Fruit fly (Drosophila melanogaster): ENCODE measurements around the gene CG34428.

dm6 chr3L:13064935-13065334 is 3.4 kb downstream of the CG34428 start:
- no peak for TF ChIP-seq ewg (GFP tag; optimal IDR thresholded peaks at IDR 0.05)
- TF ChIP-seq HHEX (GFP tag; optimal IDR thresholded peaks at IDR 0.05) = no peak
- no peak for TF ChIP-seq CoRest (tag; optimal IDR thresholded peaks at IDR 0.05)
- no peak for TF ChIP-seq CG1529 (GFP tag; optimal IDR thresholded peaks at IDR 0.05)
- TF ChIP-seq rib (GFP tag; IDR thresholded peaks at IDR 0.05) = no peak
- TF ChIP-seq CG2116 (GFP tag; optimal IDR thresholded peaks at IDR 0.05) = no peak
- no peak for TF ChIP-seq CG15269 (tag; optimal IDR thresholded peaks at IDR 0.05)
- no peak for TF ChIP-seq az2 (GFP tag; optimal IDR thresholded peaks at IDR 0.05)
- TF ChIP-seq usp (GFP tag; optimal IDR thresholded peaks at IDR 0.05) = no peak
- no peak for TF ChIP-seq Nf-YA (GFP tag; IDR thresholded peaks at IDR 0.05)
- no peak for TF ChIP-seq CG31365 (tag; optimal IDR thresholded peaks at IDR 0.05)

Measured in whole organism, embryonic.